Worm (Caenorhabditis elegans): ENCODE results near the gene cest-16.
A peak's percentile ranks its signal among the peaks of the same experiment; 100 is the strongest.

The cest-16 gene

ce11 chrX:6292143-6292542, 7.6 kb upstream of the cest-16 start (continued):
- TF ChIP-seq rbr-2 (tag; optimal IDR thresholded peaks at IDR 0.05): peak; percentile 76
- no peak for TF ChIP-seq daf-8 (GFP tag; IDR thresholded peaks at IDR 0.05)
- TF ChIP-seq cey-2 (tag; optimal IDR thresholded peaks at IDR 0.05; ENCODE audit: borderline replicate concordance, insufficient read depth): no peak
- TF ChIP-seq sdz-12 (GFP tag; optimal IDR thresholded peaks at IDR 0.05): peak; percentile 25
- peak; percentile 75 for TF ChIP-seq nhr-48 (tag; optimal IDR thresholded peaks at IDR 0.05)
- TF ChIP-seq Y105C5A.15 (GFP tag; IDR thresholded peaks at IDR 0.05): peak; percentile 97
- TF ChIP-seq zfp-2 (tag; optimal IDR thresholded peaks at IDR 0.05): no peak
- TF ChIP-seq egl-27 (tag; optimal IDR thresholded peaks at IDR 0.05): no peak
- no peak for TF ChIP-seq ztf-11 (tag; optimal IDR thresholded peaks at IDR 0.05)
- peak; percentile 76 for TF ChIP-seq duxl-1 (tag; optimal IDR thresholded peaks at IDR 0.05; ENCODE audit: poor library complexity)
- TF ChIP-seq madf-5 (GFP tag; IDR thresholded peaks at IDR 0.05): peak; percentile 93 to 98
- no peak for TF ChIP-seq fkh-10 (GFP tag; optimal IDR thresholded peaks at IDR 0.05)
- no peak for TF ChIP-seq lsy-2 (tag; optimal IDR thresholded peaks at IDR 0.05)
- no peak for TF ChIP-seq lin-15B (tag; optimal IDR thresholded peaks at IDR 0.05)
- TF ChIP-seq php-3 (GFP tag; IDR thresholded peaks at IDR 0.05): peak; percentile 83
- TF ChIP-seq snpc-1.2 (GFP tag; IDR thresholded peaks at IDR 0.05): peak; percentile 93
- peak; percentile 57 for TF ChIP-seq hlh-11 (tag; optimal IDR thresholded peaks at IDR 0.05)
- TF ChIP-seq gei-8 (GFP tag; optimal IDR thresholded peaks at IDR 0.05): peak; percentile 76
- peak; percentile 71 for TF ChIP-seq dmd-6 (GFP tag; IDR thresholded peaks at IDR 0.05)

ce11 chrX:6292812-6293211, 6.9 kb upstream of the cest-16 start, which contains the start of gene mom-1:
TSS of gene mom-1 (plus strand) at chrX:6293112.
- TF ChIP-seq pha-4 (GFP tag; IDR thresholded peaks at IDR 0.05) (no peak), pha-4 (tag; optimal IDR thresholded peaks at IDR 0.05) (no peak), egl-43 (GFP tag; IDR thresholded peaks at IDR 0.05) (no peak), ama-1 (optimal IDR thresholded peaks at IDR 0.05) (no peak), lin-38 (GFP tag; IDR thresholded peaks at IDR 0.05) (no peak), nhr-102 (tag; optimal IDR thresholded peaks at IDR 0.05) (no peak), D1046.2 (GFP tag; IDR thresholded peaks at IDR 0.05) (no peak), lin-29 (GFP tag; IDR thresholded peaks at IDR 0.05) (no peak), ZK337.2 (GFP tag; IDR thresholded peaks at IDR 0.05) (no peak), dmd-6 (GFP tag; IDR thresholded peaks at IDR 0.05) (no peak), ctbp-1 (GFP tag; IDR thresholded peaks at IDR 0.05) (no peak)

DNA sequence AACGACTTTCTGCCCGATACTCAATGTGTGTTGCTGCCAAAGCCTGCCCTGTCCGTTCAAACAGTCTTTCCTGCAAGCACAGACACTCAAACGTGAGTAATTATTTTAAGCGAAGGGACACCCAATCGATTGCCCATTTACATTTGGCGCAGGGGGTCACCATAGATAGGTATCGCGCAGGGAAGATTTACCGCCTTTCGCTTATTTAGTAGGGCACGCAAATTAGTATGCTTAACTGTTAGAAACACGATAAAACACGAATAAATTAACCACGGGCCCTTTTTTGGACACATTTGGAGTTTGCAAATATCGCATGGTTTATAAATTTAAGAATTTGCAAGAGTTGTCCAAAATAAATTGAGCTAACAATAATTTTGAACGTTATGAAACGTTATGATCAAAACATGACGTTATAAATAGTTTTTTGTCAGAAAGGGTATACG, 3.3 kb upstream of the cest-16 start:
- TF ChIP-seq dmd-6 (GFP tag; IDR thresholded peaks at IDR 0.05) (peak; percentile 98), nhr-111 (GFP tag; optimal IDR thresholded peaks at IDR 0.05) (peak; percentile 44), pha-4 (GFP tag; IDR thresholded peaks at IDR 0.05) (peak; percentile 97), pha-4 (tag; optimal IDR thresholded peaks at IDR 0.05) (peak; percentile 88), tra-1 (GFP tag; IDR thresholded peaks at IDR 0.05) (peak; percentile 98), T26A8.4 (GFP tag; IDR thresholded peaks at IDR 0.05) (peak; percentile 100), zfp-3 (GFP tag; conservative IDR thresholded peaks at IDR 0.05) (peak; percentile 97), mep-1 (tag; optimal IDR thresholded peaks at IDR 0.05) (peak; percentile 100), nhr-77 (tag; optimal IDR thresholded peaks at IDR 0.05) (peak; percentile 100), ama-1 (optimal IDR thresholded peaks at IDR 0.05) (no peak), F49E8.2 (tag; optimal IDR thresholded peaks at IDR 0.05; ENCODE audit: borderline replicate concordance) (peak; percentile 19), lin-39 (tag; optimal IDR thresholded peaks at IDR 0.05) (peak; percentile 84), F44E2.7 (GFP tag; IDR thresholded peaks at IDR 0.05) (peak; percentile 92), lim-7 (GFP tag; IDR thresholded peaks at IDR 0.05) (peak; percentile 53; the same call in 1 of the 2 replicates), unc-62 (GFP tag; optimal IDR thresholded peaks at IDR 0.05 in 1 of 2) (peak; percentile 93 to 100), unc-62 (tag; optimal IDR thresholded peaks at IDR 0.05) (peak; percentile 91), ceh-32 (tag; optimal IDR thresholded peaks at IDR 0.05; ENCODE audit: poor library complexity) (peak; percentile 91), R02D3.7 (tag; optimal IDR thresholded peaks at IDR 0.05) (no peak), nhr-28 (tag; optimal IDR thresholded peaks at IDR 0.05) (peak; percentile 89), snpc-4 (tag; optimal IDR thresholded peaks at IDR 0.05) (peak; percentile 62), D1046.2 (GFP tag; IDR thresholded peaks at IDR 0.05) (peak; percentile 95), nhr-76 (tag; optimal IDR thresholded peaks at IDR 0.05) (peak; percentile 84), lir-3 (tag; optimal IDR thresholded peaks at IDR 0.05) (peak; percentile 95), php-3 (GFP tag; IDR thresholded peaks at IDR 0.05) (peak; percentile 98), F37D6.2 (tag; optimal IDR thresholded peaks at IDR 0.05) (peak; percentile 99), set-16 (GFP tag; IDR thresholded peaks at IDR 0.05) (no peak), daf-8 (GFP tag; IDR thresholded peaks at IDR 0.05) (0 out of 2 replicates have a peak, but pooled peaks have one; percentile 83)
